Fruit fly (Drosophila melanogaster): ENCODE results near the gene CG5280.
A peak's percentile ranks its signal among the peaks of the same experiment; 100 is the strongest.

The CG5280 gene

dm6 chr3L:9023627-9024026, 33.6 kb upstream of the CG5280 start (continued):
- no peak for TF ChIP-seq pan (optimal IDR thresholded peaks at IDR 0.05)
- TF ChIP-seq pan (GFP tag; optimal IDR thresholded peaks at IDR 0.05 in 1 of 2, IDR thresholded peaks at IDR 0.05 in 1 of 2), result peak in 1 of 2 experiments; percentile 60
- peak; percentile 20 for TF ChIP-seq CG14965 (GFP tag; optimal IDR thresholded peaks at IDR 0.05; ENCODE audit: borderline replicate concordance)
- no peak for TF ChIP-seq Stat92E (GFP tag; optimal IDR thresholded peaks at IDR 0.05)
- TF ChIP-seq zfh2 (GFP tag; optimal IDR thresholded peaks at IDR 0.05), result peak; percentile 6
- TF ChIP-seq CG6813 (GFP tag; optimal IDR thresholded peaks at IDR 0.05), result peak; percentile 24
- no peak for TF ChIP-seq CG34224 (GFP tag; IDR thresholded peaks at IDR 0.05; ENCODE audit: partially characterized antibody)
- peak; percentile 86 for TF ChIP-seq CG17829 (tag; optimal IDR thresholded peaks at IDR 0.05)
- no peak for TF ChIP-seq CG11247 (GFP tag; IDR thresholded peaks at IDR 0.05)
- TF ChIP-seq BtbVII (GFP tag; optimal IDR thresholded peaks at IDR 0.05), result peak; percentile 17
- peak; percentile 94 for TF ChIP-seq CG15696 (tag; optimal IDR thresholded peaks at IDR 0.05)
- TF ChIP-seq CG1792 (GFP tag; optimal IDR thresholded peaks at IDR 0.05), result peak; percentile 53
- no peak for TF ChIP-seq CG13287 (GFP tag; IDR thresholded peaks at IDR 0.05; ENCODE audit: partially characterized antibody)
- TF ChIP-seq scrt (GFP tag; optimal IDR thresholded peaks at IDR 0.05), result peak; percentile 36
- no peak for TF ChIP-seq oc (tag; optimal IDR thresholded peaks at IDR 0.05)
- TF ChIP-seq CG8359 (GFP tag; optimal IDR thresholded peaks at IDR 0.05; ENCODE audit: borderline replicate concordance), result no peak
- no peak for TF ChIP-seq CG3407 (GFP tag; optimal IDR thresholded peaks at IDR 0.05)
- TF ChIP-seq CG7839 (tag; optimal IDR thresholded peaks at IDR 0.05), result peak; percentile 75
- TF ChIP-seq otp (GFP tag; IDR thresholded peaks at IDR 0.05), result peak; percentile 29; the same call in 1 of the 3 replicates
- TF ChIP-seq slou (GFP tag; optimal IDR thresholded peaks at IDR 0.05), result no peak
- TF ChIP-seq Antp (GFP tag; optimal IDR thresholded peaks at IDR 0.05), result peak; percentile 28
- TF ChIP-seq CG13775 (GFP tag; optimal IDR thresholded peaks at IDR 0.05), result peak; percentile 77
- TF ChIP-seq pho (GFP tag; optimal IDR thresholded peaks at IDR 0.05), result peak; percentile 10
- no peak for TF ChIP-seq Taf1 (GFP tag; IDR thresholded peaks at IDR 0.05)
- TF ChIP-seq CG32772 (GFP tag; IDR thresholded peaks at IDR 0.05), result peak; percentile 56
- TF ChIP-seq kah (GFP tag; optimal IDR thresholded peaks at IDR 0.05), result no peak
- TF ChIP-seq Drgx (GFP tag; IDR thresholded peaks at IDR 0.05), result no peak
- peak; percentile 83 for TF ChIP-seq CG10979 (tag; optimal IDR thresholded peaks at IDR 0.05)
- peak; percentile 18 for TF ChIP-seq tx (GFP tag; optimal IDR thresholded peaks at IDR 0.05)
- peak; percentile 13 for TF ChIP-seq CG3838 (GFP tag; optimal IDR thresholded peaks at IDR 0.05)
- TF ChIP-seq ind (GFP tag; optimal IDR thresholded peaks at IDR 0.05), result peak; percentile 37
- TF ChIP-seq seq (GFP tag; IDR thresholded peaks at IDR 0.05), result no peak
- no peak for TF ChIP-seq Opbp (GFP tag; IDR thresholded peaks at IDR 0.05; ENCODE audit: partially characterized antibody)
- peak; percentile 85 for TF ChIP-seq CG8924 (tag; optimal IDR thresholded peaks at IDR 0.05)
- peak; percentile 60 for TF ChIP-seq NC2α (GFP tag; optimal IDR thresholded peaks at IDR 0.05)
- peak; percentile 74 for TF ChIP-seq CG1603 (tag; optimal IDR thresholded peaks at IDR 0.05)
- TF ChIP-seq CG4282 (GFP tag; optimal IDR thresholded peaks at IDR 0.05), result no peak
- no peak for TF ChIP-seq wdn (GFP tag; IDR thresholded peaks at IDR 0.05)
- peak; percentile 19 for TF ChIP-seq CG10274 (GFP tag; optimal IDR thresholded peaks at IDR 0.05)
- TF ChIP-seq cwo (GFP tag; optimal IDR thresholded peaks at IDR 0.05), result peak; percentile 45
- no peak for TF ChIP-seq CG17802 (tag; optimal IDR thresholded peaks at IDR 0.05)
- peak; percentile 72 for TF ChIP-seq Atf3 (GFP tag; optimal IDR thresholded peaks at IDR 0.05)
- TF ChIP-seq CG33213 (GFP tag; optimal IDR thresholded peaks at IDR 0.05), result peak; percentile 49
- peak; percentile 20 for TF ChIP-seq CG1647 (GFP tag; optimal IDR thresholded peaks at IDR 0.05)
- peak in 1 of 3 experiments; percentile 87 for TF ChIP-seq lola (GFP tag; optimal IDR thresholded peaks at IDR 0.05)
- TF ChIP-seq stc (GFP tag; IDR thresholded peaks at IDR 0.05), result 0 out of 2 replicates have a peak, but pooled peaks have one; percentile 12
- TF ChIP-seq CG13296 (GFP tag; optimal IDR thresholded peaks at IDR 0.05), result no peak
- no peak for TF ChIP-seq Dbx (GFP tag; IDR thresholded peaks at IDR 0.05)
- peak; percentile 37 for TF ChIP-seq CG15269 (tag; optimal IDR thresholded peaks at IDR 0.05)
- TF ChIP-seq ssp (GFP tag; IDR thresholded peaks at IDR 0.05), result peak; percentile 34; the same call in 1 of the 2 replicates
